Worm (Caenorhabditis elegans) whole organism, young adult: ENCODE results near the gene F55B12.10.

ENCODE experiments used
- ZK185.1 ChIP-seq: sonication (generic microtip); optimal IDR thresholded peaks from 2 replicates; lab custom pipeline; 2016; ENCODE audit warnings: mild to moderate bottlenecking, missing genetic modification characterization, missing compliant biosample characterization; ENCODE audit not compliant: poor library complexity, severe bottlenecking
- lin-26 ChIP-seq: fragments of 200-800 bp; sonication (Bioruptor generic); IDR thresholded peaks from 2 replicates; pipeline ENCODE4 v1.3.6; 2022; ENCODE audit warnings: missing genetic modification reagents, missing genetic modification characterization, missing compliant biosample characterization

- TF ChIP-seq lin-26 (GFP tag; lab: Robert Waterston, UW) (no peak), ZK185.1 (tag; lab: Kevin White, UChicago) (no peak)
Measured at ce11 chrV:13822752-13823151, 16.8 kb upstream of the F55B12.10 start, which contains the start of gene hpo-31.
